Fruit fly (Drosophila melanogaster) whole organism, embryonic: ENCODE data around the gene CG12123.

ENCODE experiments used
- Antp ChIP-seq: fragments of 200-800 bp; sonication (Bioruptor generic); optimal IDR thresholded peaks from 3 replicates; lab custom pipeline; 2016; ENCODE audit warnings: missing biosample characterization, missing genetic modification characterization
- CG16779 ChIP-seq: fragments of 200-800 bp; sonication (Bioruptor generic); IDR thresholded peaks from 2 replicates; pipeline ENCODE4 v1.3.6; 2022; ENCODE audit warnings: missing biosample characterization, missing genetic modification characterization
- CG16813 ChIP-seq: fragments of 200-800 bp; sonication (Bioruptor generic); IDR thresholded peaks from 3 replicates; pipeline ENCODE4 v1.3.6; 2022; ENCODE audit warnings: missing biosample characterization, missing genetic modification characterization; ENCODE audit not compliant: partially characterized antibody
- CG17802 ChIP-seq: fragments of 200-800 bp; sonication (Bioruptor generic); optimal IDR thresholded peaks from 2 replicates; lab custom pipeline; 2018; ENCODE audit warnings: missing biosample characterization, mild to moderate bottlenecking, missing genetic modification characterization, moderate library complexity
- CG7357 ChIP-seq: fragments of 200-800 bp; sonication (Bioruptor generic); IDR thresholded peaks from 3 replicates; pipeline ENCODE4 v1.3.6; 2022; ENCODE audit warnings: missing biosample characterization, missing genetic modification characterization
- CTCF ChIP-seq: fragments of 200-800 bp; sonication (Bioruptor generic); optimal IDR thresholded peaks from 2 replicates; lab custom pipeline; 2017; ENCODE audit warnings: missing biosample characterization, mild to moderate bottlenecking, missing genetic modification characterization, moderate library complexity
- ac ChIP-seq: fragments of 200-800 bp; sonication (Bioruptor generic); optimal IDR thresholded peaks from 3 replicates; lab custom pipeline; 2017; ENCODE audit warnings: missing biosample characterization, mild to moderate bottlenecking, missing genetic modification characterization
- gsb ChIP-seq: fragments of 200-800 bp; sonication (Bioruptor generic); IDR thresholded peaks from 2 replicates; pipeline ENCODE4 v1.3.6; 2022; ENCODE audit warnings: missing biosample characterization, missing genetic modification characterization
- hbn ChIP-seq: fragments of 200-800 bp; sonication (Bioruptor generic); IDR thresholded peaks from 2 replicates; pipeline ENCODE4 v1.3.6; 2022; ENCODE audit warnings: missing biosample characterization, missing genetic modification characterization; ENCODE audit not compliant: partially characterized antibody
- peb ChIP-seq: fragments of 200-800 bp; sonication (Bioruptor generic); IDR thresholded peaks from 2 replicates; pipeline ENCODE4 v1.3.6; 2022; ENCODE audit warnings: missing biosample characterization, missing genetic modification characterization
- pum ChIP-seq: fragments of 200-800 bp; sonication (Bioruptor generic); optimal IDR thresholded peaks from 2 replicates; lab custom pipeline; 2016; ENCODE audit warnings: missing biosample characterization, missing genetic modification characterization
- ttk ChIP-seq: fragments of 200-800 bp; sonication (Bioruptor generic); IDR thresholded peaks from 2 replicates; pipeline ENCODE4 v2.1.2; 2022; ENCODE audit warnings: missing biosample characterization, missing genetic modification characterization
- vfl ChIP-seq: fragments of 200-800 bp; sonication (Bioruptor generic); optimal IDR thresholded peaks from 2 replicates; lab custom pipeline; 2016; ENCODE audit warnings: missing biosample characterization, missing genetic modification characterization
- zen2 ChIP-seq: fragments of 200-800 bp; sonication (Bioruptor generic); IDR thresholded peaks from 3 replicates; pipeline ENCODE4 v1.3.6; 2022; ENCODE audit warnings: missing biosample characterization, missing genetic modification characterization; ENCODE audit not compliant: partially characterized antibody

DNA sequence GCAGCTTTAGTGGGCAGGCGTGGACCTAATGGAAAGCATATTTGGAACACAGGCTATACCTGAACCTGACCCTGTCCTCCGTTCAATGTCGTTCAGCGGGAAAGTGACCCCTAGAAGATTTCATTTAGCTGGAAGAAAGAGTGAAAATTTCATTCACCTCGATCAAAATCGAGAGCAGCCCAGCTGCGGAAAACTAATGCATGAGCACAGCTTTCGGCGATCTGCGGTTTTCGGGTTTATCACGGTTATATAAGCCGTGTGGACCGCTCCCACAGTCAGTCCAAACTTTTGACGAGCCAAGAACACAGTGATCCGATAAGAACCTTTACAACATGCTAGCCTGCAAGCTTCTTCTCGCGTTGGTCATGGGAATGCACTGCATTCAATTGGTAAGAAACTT is 28.4 kb upstream of the CG12123 start, which contains the start of gene Cp7Fa:
- no peak for TF ChIP-seq CG17802 (tag; lab: Kevin White, UChicago)
- TF ChIP-seq CG7357 (GFP tag; lab: Robert Waterston, UW) = no peak
- TF ChIP-seq vfl (GFP tag; lab: Kevin White, UChicago) = no peak
- no peak for TF ChIP-seq gsb (GFP tag; lab: Robert Waterston, UW)
- TF ChIP-seq pum = no peak
- no peak for TF ChIP-seq CTCF (GFP tag; lab: Kevin White, UChicago)
- no peak for TF ChIP-seq ac (GFP tag; lab: Kevin White, UChicago)
- no peak for TF ChIP-seq CG16813 (GFP tag; lab: Robert Waterston, UW)
- no peak for TF ChIP-seq peb (GFP tag; lab: Robert Waterston, UW)
- TF ChIP-seq Antp = no peak
- no peak for TF ChIP-seq zen2
- no peak for TF ChIP-seq CG16779 (GFP tag; lab: Robert Waterston, UW)
- no peak for TF ChIP-seq ttk (GFP tag; lab: Robert Waterston, UW)
- TF ChIP-seq hbn = no peak
